Worm (Caenorhabditis elegans) whole organism, mixed stage, embryonic: Measurements from ENCODE around the gene pgm-1.

Source experiments
- bed-3 ChIP-seq: fragments of 200-800 bp; sonication (Bioruptor generic); optimal IDR thresholded peaks from 3 replicates; lab custom pipeline; 2018; ENCODE audit warnings: mild to moderate bottlenecking, missing genetic modification characterization, moderate library complexity, missing compliant biosample characterization
- flh-1 ChIP-seq: fragments of 200-800 bp; sonication (Bioruptor generic); optimal IDR thresholded peaks from 2 replicates; lab custom pipeline; 2018; ENCODE audit warnings: mild to moderate bottlenecking, missing genetic modification characterization, moderate library complexity, missing compliant biosample characterization
- lin-13 ChIP-seq: fragments of 150-350 bp; optimal IDR thresholded peaks from 2 replicates; lab custom pipeline; 2014; ENCODE audit warnings: missing biosample characterization, missing genetic modification characterization
- lsy-2 ChIP-seq: fragments of 150-350 bp; optimal IDR thresholded peaks from 2 replicates; lab custom pipeline; 2014; ENCODE audit warnings: missing biosample characterization, missing genetic modification characterization
- mab-5 ChIP-seq: fragments of 150-350 bp; optimal IDR thresholded peaks from 2 replicates; lab custom pipeline; 2014; ENCODE audit warnings: missing biosample characterization, missing genetic modification characterization
- mep-1 ChIP-seq: fragments of 150-350 bp; optimal IDR thresholded peaks from 2 replicates; lab custom pipeline; 2017; ENCODE audit warnings: missing biosample characterization, missing genetic modification reagents, missing genetic modification characterization, inconsistent platforms
- nhr-12 ChIP-seq: fragments of 150-350 bp; optimal IDR thresholded peaks from 2 replicates; lab custom pipeline; 2014; ENCODE audit warnings: missing biosample characterization, missing genetic modification characterization
- nhr-237 ChIP-seq: fragments of 150-350 bp; optimal IDR thresholded peaks from 2 replicates; lab custom pipeline; 2014; ENCODE audit warnings: missing biosample characterization, missing genetic modification characterization
- pha-4 ChIP-seq: fragments of 150-350 bp; optimal IDR thresholded peaks from 2 replicates; lab custom pipeline; 2018; ENCODE audit warnings: missing biosample characterization, missing genetic modification reagents, missing genetic modification characterization
- snpc-4 ChIP-seq: fragments of 150-350 bp; optimal IDR thresholded peaks from 2 replicates; lab custom pipeline; 2014; ENCODE audit warnings: missing biosample characterization, missing genetic modification characterization
- unc-39 ChIP-seq: fragments of 150-350 bp; optimal IDR thresholded peaks from 2 replicates; lab custom pipeline; 2014; ENCODE audit warnings: missing biosample characterization, missing genetic modification characterization
- unc-62 ChIP-seq: fragments of 150-350 bp; optimal IDR thresholded peaks from 2 replicates; lab custom pipeline; 2014; ENCODE audit warnings: missing biosample characterization, missing genetic modification reagents, missing genetic modification characterization
- zip-8 ChIP-seq: fragments of 150-350 bp; optimal IDR thresholded peaks from 2 replicates; lab custom pipeline; 2014; ENCODE audit warnings: missing biosample characterization, missing genetic modification characterization
- ztf-11 ChIP-seq: fragments of 150-350 bp; optimal IDR thresholded peaks from 2 replicates; lab custom pipeline; 2014; ENCODE audit warnings: missing biosample characterization, missing genetic modification characterization

ce11 chrII:4883412-4883811 is 5.8 kb upstream of the pgm-1 start, which contains the start of gene gst-8:
- no peak for TF ChIP-seq lsy-2 (tag; lab: Kevin White, UChicago)
- TF ChIP-seq lin-13 (tag; lab: Kevin White, UChicago): no peak
- TF ChIP-seq ztf-11 (tag; lab: Kevin White, UChicago): no peak
- no peak for TF ChIP-seq nhr-237 (tag; lab: Kevin White, UChicago)
- TF ChIP-seq flh-1: no peak
- TF ChIP-seq mab-5 (tag; lab: Kevin White, UChicago): no peak
- no peak for TF ChIP-seq snpc-4 (tag; lab: Kevin White, UChicago)
- TF ChIP-seq unc-62: no peak
- no peak for TF ChIP-seq pha-4 (tag; lab: Kevin White, UChicago)
- no peak for TF ChIP-seq bed-3 (GFP tag; lab: Kevin White, UChicago)
- no peak for TF ChIP-seq nhr-12 (tag; lab: Kevin White, UChicago)
- no peak for TF ChIP-seq mep-1 (tag; lab: Kevin White, UChicago)
- no peak for TF ChIP-seq unc-39 (tag; lab: Kevin White, UChicago)
- no peak for TF ChIP-seq zip-8 (tag; lab: Kevin White, UChicago)
